Fruit fly (Drosophila melanogaster) whole organism, prepupa: ENCODE measurements around the gene Hsc70-4.

Experiments
- CG10669 ChIP-seq: fragments of 200-800 bp; sonication (Bioruptor generic); optimal IDR thresholded peaks from 3 replicates; lab custom pipeline; 2018; ENCODE audit warnings: missing biosample characterization, mild to moderate bottlenecking, missing genetic modification characterization, moderate library complexity
- CG11294 ChIP-seq: fragments of 200-800 bp; sonication (Bioruptor generic); IDR thresholded peaks from 2 replicates; pipeline ENCODE4 v1.3.6; 2022; ENCODE audit warnings: missing biosample characterization, missing genetic modification characterization
- CG11762 ChIP-seq: fragments of 200-800 bp; sonication (Bioruptor generic); optimal IDR thresholded peaks from 3 replicates; lab custom pipeline; 2016; ENCODE audit warnings: missing biosample characterization, missing genetic modification characterization; ENCODE audit not compliant: insufficient read depth
- CG15336 ChIP-seq: fragments of 200-800 bp; sonication (Bioruptor generic); IDR thresholded peaks from 2 replicates; pipeline ENCODE4 v1.3.6; 2022; ENCODE audit warnings: missing biosample characterization, missing genetic modification characterization
- CG1621 ChIP-seq: fragments of 200-800 bp; sonication (Bioruptor generic); optimal IDR thresholded peaks from 3 replicates; lab custom pipeline; 2018; ENCODE audit warnings: missing biosample characterization, mild to moderate bottlenecking, missing genetic modification characterization
- CG16779 ChIP-seq: fragments of 200-800 bp; sonication (Bioruptor generic); optimal IDR thresholded peaks from 3 replicates; lab custom pipeline; 2017; ENCODE audit warnings: missing biosample characterization, mild to moderate bottlenecking, missing genetic modification characterization
- CG3032 ChIP-seq: fragments of 200-800 bp; optimal IDR thresholded peaks from 2 replicates; lab custom pipeline; 2019; ENCODE audit warnings: missing biosample characterization, mild to moderate bottlenecking, missing genetic modification characterization, moderate library complexity
- CG31627 ChIP-seq: fragments of 200-800 bp; sonication (Bioruptor generic); optimal IDR thresholded peaks from 3 replicates; lab custom pipeline; 2016; ENCODE audit warnings: missing biosample characterization, missing genetic modification characterization
- CG32006 ChIP-seq: fragments of 200-800 bp; sonication (Bioruptor generic); optimal IDR thresholded peaks from 3 replicates; lab custom pipeline; 2017; ENCODE audit warnings: missing biosample characterization, mild to moderate bottlenecking, missing genetic modification characterization
- CG34406 ChIP-seq: fragments of 200-800 bp; sonication (Bioruptor generic); optimal IDR thresholded peaks from 3 replicates; lab custom pipeline; 2016; ENCODE audit warnings: missing biosample characterization, missing genetic modification characterization
- CG3919 ChIP-seq: fragments of 200-800 bp; sonication (Bioruptor generic); optimal IDR thresholded peaks from 3 replicates; lab custom pipeline; 2016; ENCODE audit warnings: missing biosample characterization, missing genetic modification characterization
- CG4318 ChIP-seq: fragments of 200-800 bp; sonication (Bioruptor generic); optimal IDR thresholded peaks from 3 replicates; lab custom pipeline; 2017; ENCODE audit warnings: missing biosample characterization, mild to moderate bottlenecking, missing genetic modification characterization
- CG6163 ChIP-seq: fragments of 200-800 bp; sonication (Bioruptor generic); IDR thresholded peaks from 3 replicates; pipeline ENCODE4 v1.3.6; 2022; ENCODE audit warnings: missing biosample characterization, missing genetic modification characterization
- CG6276 ChIP-seq: fragments of 200-800 bp; sonication (Bioruptor generic); optimal IDR thresholded peaks from 2 replicates; lab custom pipeline; 2017; ENCODE audit warnings: missing biosample characterization, mild to moderate bottlenecking, missing genetic modification characterization
- CG6792 ChIP-seq: fragments of 200-800 bp; sonication (Bioruptor generic); optimal IDR thresholded peaks from 3 replicates; lab custom pipeline; 2016; ENCODE audit warnings: missing biosample characterization, missing genetic modification characterization
- CG6808 ChIP-seq: fragments of 200-800 bp; sonication (Bioruptor generic); optimal IDR thresholded peaks from 3 replicates; lab custom pipeline; 2017; ENCODE audit warnings: missing biosample characterization, missing genetic modification characterization, mild to moderate bottlenecking, moderate library complexity, missing genetic modification reagents
- CG6854 ChIP-seq: fragments of 200-800 bp; sonication (Bioruptor generic); optimal IDR thresholded peaks from 2 replicates; lab custom pipeline; 2017; ENCODE audit warnings: missing biosample characterization, mild to moderate bottlenecking, missing genetic modification characterization
- CG7368 ChIP-seq: fragments of 200-800 bp; sonication (Bioruptor generic); optimal IDR thresholded peaks from 3 replicates; lab custom pipeline; 2016; ENCODE audit warnings: missing biosample characterization, missing genetic modification characterization
- CG8119 ChIP-seq: fragments of 200-800 bp; sonication (Bioruptor generic); IDR thresholded peaks from 3 replicates; pipeline ENCODE4 v1.3.6; 2022; ENCODE audit warnings: missing biosample characterization, missing genetic modification characterization
- CG8319 ChIP-seq: fragments of 200-800 bp; sonication (Bioruptor generic); optimal IDR thresholded peaks from 3 replicates; lab custom pipeline; 2016; ENCODE audit warnings: missing biosample characterization, missing genetic modification characterization
- CG8632 ChIP-seq: fragments of 200-800 bp; sonication (Bioruptor generic); optimal IDR thresholded peaks from 3 replicates; lab custom pipeline; 2016; ENCODE audit warnings: missing biosample characterization, missing genetic modification characterization
- CG9139 ChIP-seq: fragments of 200-800 bp; sonication (Bioruptor generic); optimal IDR thresholded peaks from 3 replicates; lab custom pipeline; 2017; ENCODE audit warnings: missing biosample characterization, mild to moderate bottlenecking, missing genetic modification characterization
- Eip75B ChIP-seq: fragments of 200-800 bp; sonication (Bioruptor generic); optimal IDR thresholded peaks from 3 replicates; lab custom pipeline; 2016; ENCODE audit warnings: missing biosample characterization, missing genetic modification characterization
- Eip78C ChIP-seq: fragments of 200-800 bp; sonication (Bioruptor generic); peaks from one replicate; lab custom pipeline; 2016; ENCODE audit warnings: missing biosample characterization, missing genetic modification characterization
- Eip93F ChIP-seq: fragments of 200-800 bp; sonication (Bioruptor generic); optimal IDR thresholded peaks from 2 replicates; lab custom pipeline; 2016; ENCODE audit warnings: missing biosample characterization, mild to moderate bottlenecking, missing genetic modification characterization
- Ets96B ChIP-seq: fragments of 200-800 bp; optimal IDR thresholded peaks from 2 replicates; lab custom pipeline; 2019; ENCODE audit warnings: missing biosample characterization, mild to moderate bottlenecking, missing genetic modification characterization, moderate library complexity
- Gug ChIP-seq: fragments of 200-800 bp; sonication (Bioruptor generic); IDR thresholded peaks from 2 replicates; pipeline ENCODE4 v1.3.6; 2022; ENCODE audit warnings: missing biosample characterization, missing genetic modification characterization
- Hr38 ChIP-seq: sonication (Bioruptor generic); optimal IDR thresholded peaks from 2 replicates; lab custom pipeline; 2016; ENCODE audit warnings: missing biosample characterization, missing genetic modification characterization
- Hr39 ChIP-seq: fragments of 200-800 bp; sonication (Bioruptor generic); optimal IDR thresholded peaks from 2 replicates; lab custom pipeline; 2016; ENCODE audit warnings: missing biosample characterization, missing genetic modification characterization
- Hr4 ChIP-seq: fragments of 200-800 bp; sonication (Bioruptor generic); optimal IDR thresholded peaks from 3 replicates; lab custom pipeline; 2016; ENCODE audit warnings: missing biosample characterization, missing genetic modification characterization
- OdsH ChIP-seq: fragments of 200-800 bp; sonication (Bioruptor generic); optimal IDR thresholded peaks from 3 replicates; lab custom pipeline; 2016; ENCODE audit warnings: missing biosample characterization, missing genetic modification characterization
- Sox102F ChIP-seq: fragments of 200-800 bp; sonication (Bioruptor generic); optimal IDR thresholded peaks from 2 replicates; lab custom pipeline; 2016; ENCODE audit warnings: missing biosample characterization, mild to moderate bottlenecking, missing genetic modification characterization
- Sox15 ChIP-seq: fragments of 200-800 bp; sonication (Bioruptor generic); optimal IDR thresholded peaks from 3 replicates; lab custom pipeline; 2016; ENCODE audit warnings: missing biosample characterization, missing genetic modification characterization
- achi ChIP-seq: fragments of 200-800 bp; sonication (Bioruptor generic); optimal IDR thresholded peaks from 3 replicates; lab custom pipeline; 2016; ENCODE audit warnings: missing biosample characterization, missing genetic modification characterization
- cyc ChIP-seq: fragments of 200-800 bp; sonication (Bioruptor generic); optimal IDR thresholded peaks from 3 replicates; lab custom pipeline; 2016; ENCODE audit warnings: missing biosample characterization, missing genetic modification characterization
- dsx ChIP-seq: fragments of 200-800 bp; optimal IDR thresholded peaks from 3 replicates; lab custom pipeline; 2019; ENCODE audit warnings: missing biosample characterization, mild to moderate bottlenecking, missing genetic modification characterization, moderate library complexity; ENCODE audit not compliant: poor library complexity, severe bottlenecking
- fd59A ChIP-seq: fragments of 200-800 bp; sonication (Bioruptor generic); optimal IDR thresholded peaks from 2 replicates; lab custom pipeline; 2017; ENCODE audit warnings: missing biosample characterization, mild to moderate bottlenecking, missing genetic modification characterization, missing genetic modification reagents
- lz ChIP-seq: fragments of 200-800 bp; sonication (Bioruptor generic); optimal IDR thresholded peaks from 3 replicates; lab custom pipeline; 2016; ENCODE audit warnings: missing biosample characterization, missing genetic modification characterization
- pdm3 ChIP-seq: fragments of 200-800 bp; sonication (Bioruptor generic); optimal IDR thresholded peaks from 3 replicates; lab custom pipeline; 2016; ENCODE audit warnings: missing biosample characterization, missing genetic modification characterization
- salr ChIP-seq, 2 experiments: fragments of 200-800 bp; sonication (Bioruptor generic); optimal IDR thresholded peaks; 3 replicates each; lab custom pipeline; 2016 to 2018; ENCODE audit warnings: missing biosample characterization in 2 of 2, missing genetic modification characterization in 2 of 2, mild to moderate bottlenecking in 1 of 2
- spab ChIP-seq: fragments of 200-800 bp; sonication (Bioruptor generic); optimal IDR thresholded peaks from 2 replicates; lab custom pipeline; 2017; ENCODE audit warnings: missing biosample characterization, mild to moderate bottlenecking, missing genetic modification characterization, missing genetic modification reagents
- ss ChIP-seq, 2 experiments: fragments of 200-800 bp; sonication (Bioruptor generic); optimal IDR thresholded peaks; 2 replicates in 1 of 2; 3 replicates in 1 of 2; lab custom pipeline; 2017 to 2018; ENCODE audit warnings: mild to moderate bottlenecking in 2 of 2, missing biosample characterization in 2 of 2, missing genetic modification characterization in 2 of 2, moderate library complexity in 1 of 2
- svp ChIP-seq: fragments of 200-800 bp; sonication (Bioruptor generic); peaks from one replicate; lab custom pipeline; 2016; ENCODE audit warnings: missing biosample characterization, missing genetic modification characterization
- topi ChIP-seq: fragments of 200-800 bp; sonication (Bioruptor generic); optimal IDR thresholded peaks from 3 replicates; lab custom pipeline; 2016; ENCODE audit warnings: missing biosample characterization, missing genetic modification characterization
- vri ChIP-seq: fragments of 200-800 bp; sonication (Bioruptor generic); optimal IDR thresholded peaks from 3 replicates; lab custom pipeline; 2016; ENCODE audit warnings: missing biosample characterization, mild to moderate bottlenecking, missing genetic modification characterization

Gene Hsc70-4

DNA sequence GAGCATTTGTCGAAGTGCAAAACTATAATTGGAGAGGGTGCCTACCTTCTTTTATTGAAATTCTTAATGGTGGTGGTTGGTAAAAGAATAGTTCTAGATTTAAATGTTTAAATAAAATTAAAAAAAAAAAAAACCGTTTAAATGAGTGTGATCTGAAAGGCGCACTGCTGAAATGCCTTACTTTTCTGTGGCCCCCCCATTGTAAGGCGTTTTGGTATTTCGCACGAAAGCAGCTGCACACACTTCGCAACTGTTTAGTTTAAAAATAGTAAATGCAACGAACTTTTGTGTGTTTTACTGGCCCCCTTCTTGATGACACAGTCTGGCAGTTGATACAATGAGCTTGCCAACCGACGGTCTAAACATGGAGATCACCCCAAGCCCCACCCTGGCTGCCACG, 25.9 kb downstream of the Hsc70-4 start, which contains the start of the genes CG14864 and Zip88E:
Gene CG14864, minus strand, starts transcription at position 113 of the 400 bp plus-strand sequence.
Gene Zip88E, plus strand, starts transcription at position 237 of the 400 bp plus-strand sequence.
- TF ChIP-seq CG4318 (GFP tag; lab: Kevin White, UChicago) (no peak), lz (no peak), CG15336 (GFP tag; lab: Robert Waterston, UW) (no peak), salr (GFP tag; optimal IDR thresholded peaks at IDR 0.05; lab: Kevin White, UChicago) (no peak), CG9139 (no peak), Hr38 (GFP tag; lab: Kevin White, UChicago) (no peak), CG8632 (GFP tag; lab: Kevin White, UChicago) (no peak), CG6163 (GFP tag; lab: Robert Waterston, UW) (no peak), CG6854 (GFP tag; lab: Kevin White, UChicago) (no peak), CG11294 (GFP tag; lab: Robert Waterston, UW) (no peak), CG1621 (no peak), CG34406 (GFP tag; lab: Kevin White, UChicago) (no peak), CG16779 (tag; lab: Kevin White, UChicago) (no peak), ss (GFP tag; optimal IDR thresholded peaks at IDR 0.05; lab: Kevin White, UChicago) (no peak)

DNA sequence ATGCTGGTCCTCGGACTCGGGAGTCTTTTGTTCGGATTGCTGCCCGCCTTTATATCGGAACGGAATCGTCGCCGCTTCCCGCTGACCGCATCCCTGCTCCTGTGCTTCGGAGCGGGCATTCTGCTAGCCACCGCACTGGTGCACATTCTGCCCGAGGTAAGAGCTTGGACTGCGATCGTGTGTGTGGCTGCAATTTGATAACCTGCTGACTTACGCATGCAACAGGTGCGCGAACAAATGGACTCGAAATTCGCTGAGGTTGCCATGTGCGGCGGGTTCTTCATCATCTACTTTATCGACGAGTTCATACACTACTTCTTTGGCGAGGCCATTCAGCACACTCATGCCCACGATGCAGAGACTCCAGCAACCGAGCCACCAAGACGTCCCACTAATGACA, 26.4 kb downstream of the Hsc70-4 start:
- TF ChIP-seq CG7368: no peak
- TF ChIP-seq dsx (GFP tag; lab: Kevin White, UChicago): no peak
- TF ChIP-seq Eip78C: no peak
- no peak for TF ChIP-seq lz
- TF ChIP-seq svp (GFP tag; lab: Kevin White, UChicago): no peak
- TF ChIP-seq fd59A (GFP tag; lab: Kevin White, UChicago): no peak
- no peak for TF ChIP-seq CG6276 (GFP tag; lab: Kevin White, UChicago)
- TF ChIP-seq CG3032 (tag; lab: Kevin White, UChicago): no peak
- no peak for TF ChIP-seq topi
- TF ChIP-seq CG34406 (GFP tag; lab: Kevin White, UChicago): no peak
- TF ChIP-seq Hr39: no peak
- TF ChIP-seq ss (GFP tag; optimal IDR thresholded peaks at IDR 0.05; lab: Kevin White, UChicago): no peak
- no peak for TF ChIP-seq salr (GFP tag; optimal IDR thresholded peaks at IDR 0.05; lab: Kevin White, UChicago)
- TF ChIP-seq CG31627 (GFP tag; lab: Kevin White, UChicago): no peak
- TF ChIP-seq CG1621: no peak
- TF ChIP-seq Eip75B (GFP tag; lab: Kevin White, UChicago): no peak
- TF ChIP-seq OdsH (GFP tag; lab: Kevin White, UChicago): no peak
- TF ChIP-seq Ets96B (tag; lab: Kevin White, UChicago): no peak
- TF ChIP-seq, all 60 proteins: peak for 0

DNA sequence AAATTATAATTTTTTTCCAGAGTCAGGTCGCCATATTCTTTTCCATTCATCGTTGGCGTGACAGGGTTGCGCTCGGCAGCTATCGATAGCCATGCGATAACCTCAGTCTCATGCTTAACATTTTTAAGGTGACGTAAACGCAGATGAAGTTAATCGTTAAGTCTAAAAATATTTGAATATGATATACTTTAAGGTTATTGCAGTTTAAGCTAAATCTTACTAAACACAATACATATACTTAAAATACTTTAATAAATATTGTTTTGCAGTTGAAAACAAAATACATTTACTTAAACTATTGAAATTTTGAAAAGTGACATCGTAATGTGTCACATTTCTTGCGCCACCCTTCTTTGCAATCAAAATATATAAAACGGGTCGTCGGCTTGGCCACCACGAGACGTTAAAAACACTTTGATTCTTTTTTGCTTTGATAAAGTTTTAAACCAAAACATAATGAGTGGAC, 32.7 kb downstream of the Hsc70-4 start, which contains the start of the genes Cp190 and CG4338:
Gene Cp190, minus strand, starts transcription at position 84 of the 466 bp plus-strand sequence.
Gene CG4338, plus strand, starts transcription at position 365 of the 466 bp plus-strand sequence.
- TF ChIP-seq salr (GFP tag; optimal IDR thresholded peaks at IDR 0.05; lab: Kevin White, UChicago) (peak; percentile 28 to 92), CG6276 (GFP tag; lab: Kevin White, UChicago) (no peak), Hr39 (peak; percentile 93), spab (GFP tag; lab: Kevin White, UChicago) (peak; percentile 94), vri (GFP tag; lab: Kevin White, UChicago) (peak; percentile 93), Sox102F (GFP tag; lab: Kevin White, UChicago) (peak; percentile 79), CG6808 (GFP tag; lab: Kevin White, UChicago) (peak; percentile 98), CG3919 (GFP tag; lab: Kevin White, UChicago) (peak; percentile 98), CG10669 (GFP tag; lab: Kevin White, UChicago) (peak; percentile 98), ss (GFP tag; optimal IDR thresholded peaks at IDR 0.05; lab: Kevin White, UChicago) (peak in 1 of 2 experiments; percentile 97), dsx (GFP tag; lab: Kevin White, UChicago) (peak; percentile 97), Sox15 (GFP tag; lab: Kevin White, UChicago) (peak; percentile 96), Eip75B (GFP tag; lab: Kevin White, UChicago) (peak; percentile 96), CG6792 (GFP tag; lab: Kevin White, UChicago) (peak; percentile 96), CG8319 (GFP tag; lab: Kevin White, UChicago) (peak; percentile 95), Eip93F (no peak), Hr4 (peak; percentile 98), achi (GFP tag; lab: Kevin White, UChicago) (peak; percentile 98), CG32006 (peak; percentile 98), Gug (GFP tag; lab: Robert Waterston, UW) (peak; percentile 94), CG11762 (peak; percentile 93), CG15336 (GFP tag; lab: Robert Waterston, UW) (peak; percentile 98), CG11294 (GFP tag; lab: Robert Waterston, UW) (peak; percentile 95), pdm3 (peak; percentile 97), CG7368 (peak; percentile 96), CG8119 (GFP tag; lab: Robert Waterston, UW) (peak; percentile 98), Hr38 (GFP tag; lab: Kevin White, UChicago) (no peak), CG8632 (GFP tag; lab: Kevin White, UChicago) (peak; percentile 97), CG4318 (GFP tag; lab: Kevin White, UChicago) (no peak), cyc (GFP tag; lab: Kevin White, UChicago) (peak; percentile 97)
